Worm (Caenorhabditis elegans): ENCODE measurements around the gene C04B4.1.
A peak's percentile ranks its signal among the peaks of the same experiment; 100 is the strongest.

C04B4.1 gene

ce11 chrX:12273870-12274269 lies 6.7 kb upstream of the C04B4.1 start, which contains the start of gene H19J13.2:
Gene H19J13.2 (minus strand): TSS chrX:12273970.
- TF ChIP-seq T22C8.4 (GFP tag; IDR thresholded peaks at IDR 0.05) (no peak), flt-1 (GFP tag; IDR thresholded peaks at IDR 0.05) (no peak), med-1 (GFP tag; optimal IDR thresholded peaks at IDR 0.05; ENCODE audit: insufficient read depth) (no peak), tab-1 (GFP tag; IDR thresholded peaks at IDR 0.05) (no peak), ref-1 (GFP tag; conservative IDR thresholded peaks at IDR 0.05) (no peak), klf-2 (GFP tag; conservative IDR thresholded peaks at IDR 0.05) (no peak), cog-1 (tag; optimal IDR thresholded peaks at IDR 0.05) (no peak), ztf-23 (GFP tag; IDR thresholded peaks at IDR 0.05) (no peak), ztf-29 (GFP tag; IDR thresholded peaks at IDR 0.05) (no peak)

DNA sequence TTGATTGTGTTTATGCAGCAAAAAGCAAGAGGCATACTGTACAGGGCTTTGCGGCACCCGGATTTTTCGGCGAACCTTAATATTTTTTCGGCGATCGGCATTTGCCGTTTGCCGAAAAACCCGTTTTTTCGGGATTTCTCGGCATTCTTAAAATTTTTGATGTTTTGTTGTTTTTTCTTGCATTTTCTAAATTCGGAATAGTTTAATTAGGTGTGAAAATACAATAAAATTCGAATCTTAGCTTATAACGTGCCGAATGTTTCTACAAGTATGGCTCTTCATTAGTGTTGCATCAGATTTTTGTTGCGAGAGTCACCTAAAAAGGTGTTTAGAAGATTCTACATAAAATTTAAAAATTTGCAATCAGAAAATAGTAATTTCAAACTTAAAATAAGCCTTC lies 5.0 kb upstream of the C04B4.1 start, which contains the start of gene C04B4.6:
Gene C04B4.6 (minus strand): TSS at position 101 of the 400 bp plus-strand sequence.
- TF ChIP-seq cog-1 (tag; optimal IDR thresholded peaks at IDR 0.05) (no peak), tab-1 (GFP tag; IDR thresholded peaks at IDR 0.05) (no peak), ref-1 (GFP tag; conservative IDR thresholded peaks at IDR 0.05) (no peak), med-1 (GFP tag; optimal IDR thresholded peaks at IDR 0.05; ENCODE audit: insufficient read depth) (no peak), ztf-23 (GFP tag; IDR thresholded peaks at IDR 0.05) (no peak)

- TF ChIP-seq T22C8.4 (GFP tag; IDR thresholded peaks at IDR 0.05) = no peak
- TF ChIP-seq flt-1 (GFP tag; IDR thresholded peaks at IDR 0.05) = no peak
- TF ChIP-seq ztf-29 (GFP tag; IDR thresholded peaks at IDR 0.05) = no peak
- TF ChIP-seq med-1 (GFP tag; optimal IDR thresholded peaks at IDR 0.05; ENCODE audit: insufficient read depth) = no peak
- no peak for TF ChIP-seq ztf-23 (GFP tag; IDR thresholded peaks at IDR 0.05)
- TF ChIP-seq klf-2 (GFP tag; conservative IDR thresholded peaks at IDR 0.05) = 0 out of 2 replicates have a peak, but pooled peaks have one; percentile 29
These were observed 2.3 kb downstream of the C04B4.1 start, which contains the start of gene C04B4.2 for ce11 chrX:12282911-12283310. Gene C04B4.2 (plus strand): TSS chrX:12283281.

DNA sequence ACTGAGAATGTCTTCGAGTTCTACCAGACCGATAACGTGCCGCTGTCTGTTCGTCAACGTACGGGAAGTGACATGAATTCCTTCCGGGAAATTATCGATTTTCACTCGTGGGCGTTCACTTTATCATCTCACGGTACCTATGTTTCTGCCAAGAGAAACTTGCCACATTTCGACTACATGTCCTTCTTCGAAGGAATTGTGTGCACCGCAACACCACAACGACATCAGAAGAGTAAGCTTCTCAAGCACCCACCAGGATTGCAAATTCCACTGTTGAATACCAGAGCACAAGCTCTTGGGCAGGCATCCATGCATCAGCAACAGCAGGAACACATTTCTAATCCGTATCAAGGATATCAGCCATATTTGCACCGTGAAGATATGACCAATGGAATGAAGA lies 3.6 kb downstream of the C04B4.1 start:
- no peak for TF ChIP-seq tab-1 (GFP tag; IDR thresholded peaks at IDR 0.05)
- no peak for TF ChIP-seq cog-1 (tag; optimal IDR thresholded peaks at IDR 0.05)
- no peak for TF ChIP-seq ztf-23 (GFP tag; IDR thresholded peaks at IDR 0.05)
- no peak for TF ChIP-seq med-1 (GFP tag; optimal IDR thresholded peaks at IDR 0.05; ENCODE audit: insufficient read depth)
- TF ChIP-seq T22C8.4 (GFP tag; IDR thresholded peaks at IDR 0.05) = no peak
- TF ChIP-seq ref-1 (GFP tag; conservative IDR thresholded peaks at IDR 0.05) = no peak
- TF ChIP-seq klf-2 (GFP tag; conservative IDR thresholded peaks at IDR 0.05) = no peak
- TF ChIP-seq ztf-29 (GFP tag; IDR thresholded peaks at IDR 0.05) = no peak
- no peak for TF ChIP-seq flt-1 (GFP tag; IDR thresholded peaks at IDR 0.05)

DNA sequence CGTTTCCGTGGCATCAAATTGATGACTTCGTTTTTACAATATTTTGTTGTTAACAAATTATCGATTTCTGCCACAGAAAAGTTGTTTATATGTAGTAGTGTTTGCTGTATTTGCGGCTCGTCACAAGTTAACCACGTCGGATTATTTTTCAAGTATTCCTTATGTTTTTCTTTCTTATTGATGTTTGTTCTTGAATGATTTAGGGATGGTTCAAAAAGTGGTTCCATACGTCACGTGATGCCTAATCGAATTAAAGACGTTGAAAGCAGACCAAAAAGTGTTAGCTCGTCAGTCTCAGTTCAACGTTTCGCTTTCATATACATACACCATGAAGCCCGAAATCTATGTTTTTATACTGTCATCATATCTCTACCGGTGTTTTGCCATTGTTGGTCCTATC lies 4.9 kb downstream of the C04B4.1 start, which contains the start of gene lips-2:
Gene lips-2 (plus strand): TSS at position 301 of the 400 bp plus-strand sequence.
- TF ChIP-seq ref-1 (GFP tag; conservative IDR thresholded peaks at IDR 0.05) (no peak), klf-2 (GFP tag; conservative IDR thresholded peaks at IDR 0.05) (no peak), cog-1 (tag; optimal IDR thresholded peaks at IDR 0.05) (no peak), tab-1 (GFP tag; IDR thresholded peaks at IDR 0.05) (no peak), flt-1 (GFP tag; IDR thresholded peaks at IDR 0.05) (no peak), ztf-23 (GFP tag; IDR thresholded peaks at IDR 0.05) (no peak), med-1 (GFP tag; optimal IDR thresholded peaks at IDR 0.05; ENCODE audit: insufficient read depth) (no peak), T22C8.4 (GFP tag; IDR thresholded peaks at IDR 0.05) (no peak), ztf-29 (GFP tag; IDR thresholded peaks at IDR 0.05) (no peak)

DNA sequence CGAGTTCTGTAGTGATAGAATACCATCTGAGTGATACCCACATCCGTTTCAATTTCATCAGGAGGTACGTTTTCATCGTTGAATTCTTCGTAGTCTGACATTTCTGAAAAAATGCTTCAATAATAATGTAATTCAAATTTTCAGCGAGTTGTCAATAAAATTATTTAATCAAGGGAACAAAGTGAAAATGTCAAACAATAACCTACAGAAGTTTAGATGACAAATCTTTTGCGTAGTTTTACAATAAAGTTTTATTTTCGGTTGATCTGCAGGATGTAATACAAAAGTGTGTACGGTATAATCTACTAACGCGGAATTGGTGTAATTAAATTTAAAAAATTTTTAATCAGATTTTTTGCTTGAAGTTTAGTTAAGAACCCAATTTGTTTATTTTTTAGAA lies 7.7 kb downstream of the C04B4.1 start, which contains the start of gene C04B4.5:
Gene C04B4.5 (minus strand): TSS at position 101 of the 400 bp plus-strand sequence.
- no peak for TF ChIP-seq ztf-23 (GFP tag; IDR thresholded peaks at IDR 0.05)
- TF ChIP-seq klf-2 (GFP tag; conservative IDR thresholded peaks at IDR 0.05) = no peak
- no peak for TF ChIP-seq T22C8.4 (GFP tag; IDR thresholded peaks at IDR 0.05)
- TF ChIP-seq med-1 (GFP tag; optimal IDR thresholded peaks at IDR 0.05; ENCODE audit: insufficient read depth) = no peak
- TF ChIP-seq cog-1 (tag; optimal IDR thresholded peaks at IDR 0.05) = no peak
- TF ChIP-seq flt-1 (GFP tag; IDR thresholded peaks at IDR 0.05) = no peak
- TF ChIP-seq tab-1 (GFP tag; IDR thresholded peaks at IDR 0.05) = no peak

DNA sequence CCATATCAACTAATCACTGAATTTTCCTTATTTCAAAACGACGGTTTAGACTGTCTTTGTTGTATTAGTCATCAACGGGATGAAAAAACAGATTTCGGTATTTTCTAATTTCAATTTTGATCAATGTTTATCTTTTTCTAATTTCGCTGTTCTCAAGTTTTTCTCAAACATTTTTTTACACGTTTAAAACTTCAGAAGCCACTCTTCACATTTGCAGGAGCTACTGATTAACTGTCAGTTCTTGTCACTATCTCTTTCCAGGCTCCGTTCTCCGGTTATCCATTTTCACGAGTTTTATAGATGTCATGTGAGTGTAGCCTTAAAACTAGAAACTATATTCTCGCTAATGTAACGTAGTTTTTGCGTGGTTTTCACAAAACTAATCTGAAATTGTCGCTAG lies 10.0 kb downstream of the C04B4.1 start, which contains the start of gene C04B4.4:
Gene C04B4.4 (plus strand): TSS at position 301 of the 400 bp plus-strand sequence.
- no peak for TF ChIP-seq T22C8.4 (GFP tag; IDR thresholded peaks at IDR 0.05)
- TF ChIP-seq klf-2 (GFP tag; conservative IDR thresholded peaks at IDR 0.05) = no peak
- no peak for TF ChIP-seq ref-1 (GFP tag; conservative IDR thresholded peaks at IDR 0.05)
- no peak for TF ChIP-seq med-1 (GFP tag; optimal IDR thresholded peaks at IDR 0.05; ENCODE audit: insufficient read depth)
- TF ChIP-seq flt-1 (GFP tag; IDR thresholded peaks at IDR 0.05) = no peak

- no peak for TF ChIP-seq ztf-23 (GFP tag; IDR thresholded peaks at IDR 0.05)
- no peak for TF ChIP-seq flt-1 (GFP tag; IDR thresholded peaks at IDR 0.05)
- no peak for TF ChIP-seq ref-1 (GFP tag; conservative IDR thresholded peaks at IDR 0.05)
- TF ChIP-seq tab-1 (GFP tag; IDR thresholded peaks at IDR 0.05) = no peak
- no peak for TF ChIP-seq med-1 (GFP tag; optimal IDR thresholded peaks at IDR 0.05; ENCODE audit: insufficient read depth)
- no peak for TF ChIP-seq T22C8.4 (GFP tag; IDR thresholded peaks at IDR 0.05)
- no peak for TF ChIP-seq klf-2 (GFP tag; conservative IDR thresholded peaks at IDR 0.05)
- TF ChIP-seq cog-1 (tag; optimal IDR thresholded peaks at IDR 0.05) = no peak
These were observed 13.7 kb downstream of the C04B4.1 start, which contains the start of gene W06D11.1 for ce11 chrX:12294263-12294662. Gene W06D11.1 (plus strand): TSS chrX:12294563.

ce11 chrX:12296392-12296791 lies 15.8 kb downstream of the C04B4.1 start, which contains the start of gene W06D11.2:
Gene W06D11.2 (minus strand): TSS chrX:12296730.
- no peak for TF ChIP-seq tab-1 (GFP tag; IDR thresholded peaks at IDR 0.05)

DNA sequence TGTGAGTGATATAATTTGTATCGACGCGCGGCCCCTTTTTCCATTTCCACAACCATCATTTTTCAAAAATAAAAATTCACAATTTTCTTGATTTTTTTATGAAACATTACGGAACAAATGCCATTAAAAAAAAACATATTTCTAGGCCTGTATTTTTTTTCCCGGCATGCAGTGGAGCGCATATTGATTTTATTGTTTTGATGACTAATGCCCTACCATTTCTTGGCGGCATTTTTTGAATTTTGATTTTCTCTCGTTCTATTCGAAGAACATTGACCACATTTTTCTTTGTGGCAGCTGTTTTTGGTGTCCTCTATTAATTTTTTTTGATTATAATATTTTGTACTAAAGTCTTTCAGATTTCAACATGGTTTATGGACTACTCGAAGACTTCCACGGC lies 17.7 kb downstream of the C04B4.1 start, which contains the start of gene W06D11.3:
Gene W06D11.3 (plus strand): TSS at position 360 of the 400 bp plus-strand sequence.
- no peak for TF ChIP-seq flt-1 (GFP tag; IDR thresholded peaks at IDR 0.05)
- no peak for TF ChIP-seq ztf-29 (GFP tag; IDR thresholded peaks at IDR 0.05)
- TF ChIP-seq tab-1 (GFP tag; IDR thresholded peaks at IDR 0.05) = no peak
- no peak for TF ChIP-seq T22C8.4 (GFP tag; IDR thresholded peaks at IDR 0.05)
- TF ChIP-seq klf-2 (GFP tag; conservative IDR thresholded peaks at IDR 0.05) = no peak
- no peak for TF ChIP-seq ref-1 (GFP tag; conservative IDR thresholded peaks at IDR 0.05)
- TF ChIP-seq med-1 (GFP tag; optimal IDR thresholded peaks at IDR 0.05; ENCODE audit: insufficient read depth) = no peak
- TF ChIP-seq ztf-23 (GFP tag; IDR thresholded peaks at IDR 0.05) = no peak
- no peak for TF ChIP-seq cog-1 (tag; optimal IDR thresholded peaks at IDR 0.05)

All from whole organism, midembryonic.